Worm (Caenorhabditis elegans): ENCODE data around the gene srbc-42.
"Not testable (repeated sequence)": the region's sequence is repeated elsewhere in the genome, so short reads cannot be mapped to it uniquely, and the experiment has no call there.

The srbc-42 gene

ce11 chrV:2146795-2147194, 44.2 kb downstream of the srbc-42 start, which contains the start of gene srbc-20:
srbc-20 (plus strand) TSS chrV:2147095.
- TF ChIP-seq alr-1 (tag; optimal IDR thresholded peaks at IDR 0.05) = no peak

- TF ChIP-seq ztf-4 (tag; optimal IDR thresholded peaks at IDR 0.05) = no peak
- TF ChIP-seq lsy-2 (tag; optimal IDR thresholded peaks at IDR 0.05) = no peak
- TF ChIP-seq nhr-237 (tag; optimal IDR thresholded peaks at IDR 0.05) = no peak
- TF ChIP-seq crh-2 (tag; optimal IDR thresholded peaks at IDR 0.05) = no peak
- TF ChIP-seq peb-1 (tag; optimal IDR thresholded peaks at IDR 0.05) = no peak
- TF ChIP-seq sma-3 (GFP tag; optimal IDR thresholded peaks at IDR 0.05) = no peak
- no peak for TF ChIP-seq Y55F3AM.14 (GFP tag; optimal IDR thresholded peaks at IDR 0.05)
- TF ChIP-seq F13H6.1 (tag; optimal IDR thresholded peaks at IDR 0.05) = no peak
- TF ChIP-seq blmp-1 (tag; optimal IDR thresholded peaks at IDR 0.05; ENCODE audit: insufficient read depth) = no peak
- TF ChIP-seq ztf-11 (tag; optimal IDR thresholded peaks at IDR 0.05) = no peak
- no peak for TF ChIP-seq ZK546.5 (tag; optimal IDR thresholded peaks at IDR 0.05)
- no peak for TF ChIP-seq dmd-4 (tag; optimal IDR thresholded peaks at IDR 0.05)
These were observed 45.0 kb downstream of the srbc-42 start, which contains the start of gene str-52 for ce11 chrV:2146044-2146443. str-52 (minus strand) TSS chrV:2146144.

ce11 chrV:2144408-2144807, 46.6 kb downstream of the srbc-42 start, which contains the start of gene F22F7.12:
F22F7.12 (minus strand) TSS chrV:2144508.
- TF ChIP-seq sma-3 (GFP tag; optimal IDR thresholded peaks at IDR 0.05); egl-27 (tag; optimal IDR thresholded peaks at IDR 0.05); nhr-6 (tag; optimal IDR thresholded peaks at IDR 0.05): not testable (repeated sequence)

DNA sequence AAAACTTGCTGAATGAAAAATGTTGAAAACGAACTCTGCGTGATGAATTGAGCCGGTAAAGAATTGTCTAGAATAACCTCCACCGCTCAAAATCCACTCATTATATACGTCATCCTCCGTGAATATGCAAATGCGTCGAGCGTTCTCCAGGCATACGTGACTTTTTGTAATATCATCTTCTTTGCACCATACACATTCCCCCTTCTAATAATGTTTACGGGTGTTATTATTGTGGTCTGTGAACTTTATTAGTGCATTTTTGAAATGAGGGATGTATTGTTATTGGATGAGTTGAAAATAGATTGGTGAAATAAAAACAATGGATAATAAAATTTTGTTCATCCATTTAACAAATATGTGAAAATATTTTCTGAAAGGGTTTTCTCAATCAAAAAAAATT, 51.1 kb downstream of the srbc-42 start, which contains the start of gene F22F7.7:
Gene F22F7.7, minus strand, starts transcription at position 125 of the 400 bp plus-strand sequence.
- TF ChIP-seq nhr-11 (tag; optimal IDR thresholded peaks at IDR 0.05) (no peak), dmd-4 (tag; optimal IDR thresholded peaks at IDR 0.05) (no peak), nhr-12 (tag; optimal IDR thresholded peaks at IDR 0.05) (no peak), gmeb-1 (tag; optimal IDR thresholded peaks at IDR 0.05) (no peak), lin-11 (tag; optimal IDR thresholded peaks at IDR 0.05) (no peak)

Measured in whole organism, L2 larva.